Worm (Caenorhabditis elegans) whole organism, mixed stage, embryonic: ENCODE measurements around the gene nhr-136.

Experiments
- M03D4.4 ChIP-seq: sonication (generic microtip); optimal IDR thresholded peaks from 2 replicates; lab custom pipeline; 2017; ENCODE audit warnings: mild to moderate bottlenecking, missing genetic modification characterization, missing compliant biosample characterization
- bed-3 ChIP-seq: fragments of 200-800 bp; sonication (Bioruptor generic); optimal IDR thresholded peaks from 3 replicates; lab custom pipeline; 2018; ENCODE audit warnings: mild to moderate bottlenecking, missing genetic modification characterization, moderate library complexity, missing compliant biosample characterization
- blmp-1 ChIP-seq: fragments of 150-350 bp; optimal IDR thresholded peaks from 2 replicates; lab custom pipeline; 2014; ENCODE audit warnings: missing biosample characterization, missing genetic modification characterization
- ceh-39 ChIP-seq: fragments of 150-350 bp; optimal IDR thresholded peaks from 2 replicates; lab custom pipeline; 2014; ENCODE audit warnings: missing biosample characterization, missing genetic modification characterization
- ceh-43 ChIP-seq: fragments of 200-800 bp; sonication (Bioruptor generic); optimal IDR thresholded peaks from 2 replicates; lab custom pipeline; 2018; ENCODE audit warnings: mild to moderate bottlenecking, missing genetic modification characterization, moderate library complexity, missing compliant biosample characterization
- ces-1 ChIP-seq: fragments of 150-350 bp; optimal IDR thresholded peaks from 2 replicates; lab custom pipeline; 2014; ENCODE audit warnings: missing biosample characterization, missing genetic modification reagents, missing genetic modification characterization
- cnd-1 ChIP-seq: fragments of 200-800 bp; sonication (Bioruptor generic); optimal IDR thresholded peaks from 2 replicates; lab custom pipeline; 2018; ENCODE audit warnings: mild to moderate bottlenecking, missing genetic modification characterization, missing compliant biosample characterization
- drap-1 ChIP-seq: fragments of 200-800 bp; sonication (Bioruptor generic); optimal IDR thresholded peaks from 3 replicates; lab custom pipeline; 2018; ENCODE audit warnings: mild to moderate bottlenecking, missing genetic modification characterization, missing compliant biosample characterization
- elt-1 ChIP-seq: sonication (generic microtip); optimal IDR thresholded peaks from 2 replicates; lab custom pipeline; 2017; ENCODE audit warnings: missing genetic modification characterization, mild to moderate bottlenecking, missing compliant biosample characterization, antibody characterized with exemption, moderate library complexity, borderline replicate concordance; ENCODE audit not compliant: insufficient read depth
- elt-3 ChIP-seq: fragments of 150-350 bp; optimal IDR thresholded peaks from 2 replicates; lab custom pipeline; 2014; ENCODE audit warnings: missing biosample characterization, missing genetic modification characterization
- flh-1 ChIP-seq: fragments of 200-800 bp; sonication (Bioruptor generic); optimal IDR thresholded peaks from 2 replicates; lab custom pipeline; 2018; ENCODE audit warnings: mild to moderate bottlenecking, missing genetic modification characterization, moderate library complexity, missing compliant biosample characterization
- ham-2 ChIP-seq: fragments of 200-800 bp; sonication (Bioruptor generic); optimal IDR thresholded peaks from 2 replicates; lab custom pipeline; 2018; ENCODE audit warnings: mild to moderate bottlenecking, missing genetic modification characterization, missing compliant biosample characterization
- hlh-1 ChIP-seq: fragments of 150-350 bp; optimal IDR thresholded peaks from 2 replicates; lab custom pipeline; 2014; ENCODE audit warnings: missing biosample characterization, missing genetic modification reagents, missing genetic modification characterization
- lin-32 ChIP-seq: fragments of 200-800 bp; sonication (Bioruptor generic); optimal IDR thresholded peaks from 2 replicates; lab custom pipeline; 2018; ENCODE audit warnings: mild to moderate bottlenecking, missing genetic modification characterization, missing compliant biosample characterization
- lsy-2 ChIP-seq: fragments of 150-350 bp; optimal IDR thresholded peaks from 2 replicates; lab custom pipeline; 2014; ENCODE audit warnings: missing biosample characterization, missing genetic modification characterization
- mab-5 ChIP-seq: fragments of 150-350 bp; optimal IDR thresholded peaks from 2 replicates; lab custom pipeline; 2014; ENCODE audit warnings: missing biosample characterization, missing genetic modification characterization
- mep-1 ChIP-seq: fragments of 150-350 bp; optimal IDR thresholded peaks from 2 replicates; lab custom pipeline; 2017; ENCODE audit warnings: missing biosample characterization, missing genetic modification reagents, missing genetic modification characterization, inconsistent platforms
- mls-2 ChIP-seq: sonication (generic microtip); optimal IDR thresholded peaks from 2 replicates; lab custom pipeline; 2016; ENCODE audit warnings: mild to moderate bottlenecking, missing genetic modification characterization, moderate library complexity, missing compliant biosample characterization
- nhr-12 ChIP-seq: fragments of 150-350 bp; optimal IDR thresholded peaks from 2 replicates; lab custom pipeline; 2014; ENCODE audit warnings: missing biosample characterization, missing genetic modification characterization
- nhr-2 ChIP-seq: fragments of 150-350 bp; optimal IDR thresholded peaks from 2 replicates; lab custom pipeline; 2014; ENCODE audit warnings: missing biosample characterization, missing genetic modification characterization
- nhr-237 ChIP-seq: fragments of 150-350 bp; optimal IDR thresholded peaks from 2 replicates; lab custom pipeline; 2014; ENCODE audit warnings: missing biosample characterization, missing genetic modification characterization
- nhr-28 ChIP-seq: fragments of 150-350 bp; optimal IDR thresholded peaks from 2 replicates; lab custom pipeline; 2014; ENCODE audit warnings: missing biosample characterization, missing genetic modification characterization
- nhr-76 ChIP-seq: sonication (generic microtip); optimal IDR thresholded peaks from 2 replicates; lab custom pipeline; 2017; ENCODE audit warnings: missing biosample characterization, missing genetic modification characterization
- sem-2 ChIP-seq: fragments of 200-800 bp; sonication (Bioruptor generic); optimal IDR thresholded peaks from 2 replicates; lab custom pipeline; 2018; ENCODE audit warnings: mild to moderate bottlenecking, missing genetic modification characterization, missing compliant biosample characterization
- snpc-4 ChIP-seq: fragments of 150-350 bp; optimal IDR thresholded peaks from 2 replicates; lab custom pipeline; 2014; ENCODE audit warnings: missing biosample characterization, missing genetic modification characterization
- sptf-1 ChIP-seq: sonication (generic microtip); optimal IDR thresholded peaks from 2 replicates; lab custom pipeline; 2017; ENCODE audit warnings: mild to moderate bottlenecking, missing genetic modification characterization, moderate library complexity, missing compliant biosample characterization
- tbx-8 ChIP-seq: fragments of 200-800 bp; sonication (Bioruptor generic); optimal IDR thresholded peaks from 2 replicates; lab custom pipeline; 2018; ENCODE audit warnings: mild to moderate bottlenecking, missing genetic modification characterization, moderate library complexity, missing compliant biosample characterization
- unc-120 ChIP-seq: sonication (generic microtip); optimal IDR thresholded peaks from 2 replicates; lab custom pipeline; 2017; ENCODE audit warnings: missing genetic modification characterization, missing compliant biosample characterization; ENCODE audit not compliant: poor library complexity, severe bottlenecking
- unc-39 ChIP-seq: fragments of 150-350 bp; optimal IDR thresholded peaks from 2 replicates; lab custom pipeline; 2014; ENCODE audit warnings: missing biosample characterization, missing genetic modification characterization
- unc-62 ChIP-seq: fragments of 150-350 bp; optimal IDR thresholded peaks from 2 replicates; lab custom pipeline; 2014; ENCODE audit warnings: missing biosample characterization, missing genetic modification reagents, missing genetic modification characterization
- zip-8 ChIP-seq: fragments of 150-350 bp; optimal IDR thresholded peaks from 2 replicates; lab custom pipeline; 2014; ENCODE audit warnings: missing biosample characterization, missing genetic modification characterization
- ztf-11 ChIP-seq: fragments of 150-350 bp; optimal IDR thresholded peaks from 2 replicates; lab custom pipeline; 2014; ENCODE audit warnings: missing biosample characterization, missing genetic modification characterization

nhr-136 gene

DNA sequence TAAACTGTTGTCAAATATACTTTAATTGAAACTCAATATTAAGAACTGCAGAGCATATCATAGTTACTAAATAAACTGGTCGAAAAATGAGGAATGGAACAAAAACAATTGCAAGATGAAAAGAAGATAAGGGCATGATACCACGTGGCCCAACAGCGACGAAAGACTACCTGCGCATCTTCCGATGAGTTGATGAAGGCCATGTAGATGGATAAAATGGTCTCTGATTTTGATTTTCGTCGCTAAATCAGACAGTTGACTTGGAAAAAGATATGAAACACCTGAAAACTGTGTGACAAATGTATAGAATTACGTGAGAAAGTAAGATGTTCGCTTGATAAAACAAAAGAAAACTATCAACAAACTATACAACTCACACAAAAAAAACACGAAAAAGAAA is 35.5 kb upstream of the nhr-136 start:
- TF ChIP-seq unc-39 (tag; lab: Kevin White, UChicago) = no peak
- no peak for TF ChIP-seq ces-1 (GFP tag; lab: Kevin White, UChicago)
- TF ChIP-seq flh-1 (GFP tag; lab: Kevin White, UChicago) = no peak
- no peak for TF ChIP-seq sem-2 (GFP tag; lab: Kevin White, UChicago)
- no peak for TF ChIP-seq nhr-237 (tag; lab: Kevin White, UChicago)
- no peak for TF ChIP-seq blmp-1 (tag; lab: Kevin White, UChicago)
- no peak for TF ChIP-seq nhr-2 (tag; lab: Kevin White, UChicago)
- TF ChIP-seq lin-32 (GFP tag; lab: Kevin White, UChicago) = no peak
- no peak for TF ChIP-seq ham-2 (GFP tag; lab: Kevin White, UChicago)
- no peak for TF ChIP-seq mab-5 (tag; lab: Kevin White, UChicago)
- TF ChIP-seq M03D4.4 (tag; lab: Kevin White, UChicago) = no peak
- TF ChIP-seq nhr-12 (tag; lab: Kevin White, UChicago) = no peak
- no peak for TF ChIP-seq ztf-11 (tag; lab: Kevin White, UChicago)
- no peak for TF ChIP-seq unc-62
- TF ChIP-seq ceh-43 (GFP tag; lab: Kevin White, UChicago) = no peak
- TF ChIP-seq cnd-1 (tag; lab: Kevin White, UChicago) = no peak
- TF ChIP-seq snpc-4 (tag; lab: Kevin White, UChicago) = no peak
- no peak for TF ChIP-seq nhr-76 (tag; lab: Kevin White, UChicago)
- TF ChIP-seq sptf-1 (tag; lab: Kevin White, UChicago) = no peak

DNA sequence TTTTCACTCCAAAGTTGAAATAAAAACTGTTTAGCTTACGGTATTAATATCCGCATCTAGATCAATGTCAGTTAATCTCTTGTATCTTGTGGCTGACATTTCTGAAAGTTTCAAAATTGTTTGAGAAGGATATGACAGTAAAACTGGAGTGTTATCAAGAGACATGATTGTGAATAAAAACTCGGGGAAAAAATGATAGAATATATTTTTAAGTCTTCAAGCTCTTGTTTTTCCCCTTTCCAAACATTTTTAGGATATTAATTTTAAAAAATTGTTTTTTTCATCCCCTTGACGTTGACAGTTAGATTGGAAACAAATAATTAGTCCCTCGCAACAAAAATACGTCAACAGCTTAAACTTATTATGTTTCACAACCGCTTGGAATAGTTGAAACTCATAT is 32.1 kb upstream of the nhr-136 start, which contains the start of gene R07B7.6:
Gene R07B7.6 (minus strand): TSS at position 101 of the 400 bp plus-strand sequence.
- no peak for TF ChIP-seq elt-3 (tag; lab: Kevin White, UChicago)

DNA sequence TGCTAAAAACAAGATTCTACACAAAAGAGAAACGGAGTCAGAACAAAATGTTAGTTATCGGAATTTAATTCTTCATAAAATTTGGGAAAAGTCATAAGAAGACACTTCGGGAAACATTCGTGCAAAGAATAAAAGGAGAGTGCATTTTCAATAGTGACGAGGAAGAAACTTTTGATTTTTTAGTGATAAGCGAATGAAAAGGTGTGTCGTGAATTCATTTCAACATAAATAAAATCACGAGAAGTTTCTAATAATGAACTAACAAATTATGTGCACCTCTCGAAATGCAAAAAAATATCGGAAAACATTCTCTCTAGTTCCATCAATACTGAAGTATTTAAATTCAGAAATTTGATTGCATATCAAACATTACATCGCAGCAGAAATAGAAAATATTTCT is 31.0 kb upstream of the nhr-136 start:
- TF ChIP-seq elt-3 (tag; lab: Kevin White, UChicago) = no peak
- TF ChIP-seq drap-1 (GFP tag; lab: Kevin White, UChicago) = no peak
- TF ChIP-seq hlh-1 (tag; lab: Kevin White, UChicago) = no peak
- TF ChIP-seq sem-2 (GFP tag; lab: Kevin White, UChicago) = no peak
- TF ChIP-seq blmp-1 (tag; lab: Kevin White, UChicago) = no peak

DNA sequence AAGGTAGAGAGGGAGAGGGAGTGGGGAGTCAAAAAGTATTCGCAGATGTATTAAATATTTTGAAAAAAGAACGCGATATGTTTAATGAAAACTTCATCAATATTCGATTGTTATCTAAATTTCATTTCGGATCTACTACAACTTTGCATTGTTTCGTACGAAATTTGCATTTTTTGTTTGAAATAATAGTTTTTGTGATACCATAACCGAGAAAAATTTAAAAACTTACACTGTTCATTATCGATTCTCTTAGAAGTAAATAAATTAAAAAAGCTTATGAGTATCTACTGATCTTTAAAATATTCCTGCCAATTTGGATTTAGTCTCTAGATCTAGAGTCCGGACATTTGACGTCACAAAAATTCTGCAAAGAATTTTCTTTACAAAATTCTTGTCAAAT is 26.7 kb upstream of the nhr-136 start, which contains the start of gene R07B7.9:
Gene R07B7.9 (minus strand): TSS at position 101 of the 400 bp plus-strand sequence.
- TF ChIP-seq unc-120 (tag; lab: Kevin White, UChicago) (no peak), ham-2 (GFP tag; lab: Kevin White, UChicago) (no peak), hlh-1 (tag; lab: Kevin White, UChicago) (no peak)

DNA sequence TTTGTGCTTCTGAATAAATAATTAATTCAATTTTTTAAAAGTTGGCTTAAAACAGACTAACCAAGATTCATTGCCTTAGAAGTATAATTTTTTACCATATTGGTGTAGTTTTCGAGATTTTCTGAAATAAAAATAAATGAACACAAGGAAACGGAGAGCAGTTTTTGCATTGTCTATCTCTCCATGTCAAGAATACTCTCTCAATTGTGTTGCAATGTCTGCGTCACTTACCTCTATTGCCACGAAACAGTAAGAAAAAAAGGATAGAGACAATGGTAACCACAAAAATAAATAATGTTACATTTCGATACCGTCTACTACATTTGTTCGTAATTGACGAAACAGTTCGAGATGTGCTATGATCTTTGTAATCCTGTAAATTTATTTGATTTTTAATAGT is 24.0 kb upstream of the nhr-136 start, which contains the start of gene R07B7.10:
Gene R07B7.10 (plus strand): TSS at position 285 of the 400 bp plus-strand sequence.
- TF ChIP-seq ceh-39 (tag; lab: Kevin White, UChicago) = no peak
- no peak for TF ChIP-seq mls-2 (tag; lab: Kevin White, UChicago)
- TF ChIP-seq sptf-1 (tag; lab: Kevin White, UChicago) = no peak
- no peak for TF ChIP-seq ces-1 (GFP tag; lab: Kevin White, UChicago)
- TF ChIP-seq nhr-28 (tag; lab: Kevin White, UChicago) = no peak
- TF ChIP-seq mep-1 = no peak
- TF ChIP-seq elt-1 (tag; lab: Kevin White, UChicago) = no peak
- TF ChIP-seq mab-5 (tag; lab: Kevin White, UChicago) = no peak
- TF ChIP-seq nhr-2 (tag; lab: Kevin White, UChicago) = no peak
- TF ChIP-seq bed-3 (GFP tag; lab: Kevin White, UChicago) = no peak
- no peak for TF ChIP-seq sem-2 (GFP tag; lab: Kevin White, UChicago)
- TF ChIP-seq nhr-12 (tag; lab: Kevin White, UChicago) = no peak
- no peak for TF ChIP-seq unc-120 (tag; lab: Kevin White, UChicago)

DNA sequence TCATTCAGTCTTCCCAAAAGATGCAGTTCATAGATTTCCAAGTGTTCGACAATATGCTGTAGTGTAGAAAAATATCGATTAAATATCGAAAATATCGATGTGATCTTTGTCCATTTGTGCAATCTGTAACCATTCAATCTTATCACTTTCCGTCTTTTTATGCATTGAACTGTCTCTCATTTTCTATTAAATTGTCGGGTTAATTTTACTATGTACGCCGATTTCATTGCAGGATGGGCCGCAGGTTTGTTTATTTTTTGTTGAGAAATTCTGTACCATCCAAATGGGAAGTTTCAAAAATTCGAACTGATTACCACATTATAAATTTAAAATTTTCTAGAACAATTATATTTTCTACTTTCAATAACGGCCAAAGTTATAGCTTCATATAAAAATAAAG is 22.7 kb upstream of the nhr-136 start, which contains the start of gene R07B7.8:
Gene R07B7.8 (minus strand): TSS at position 101 of the 400 bp plus-strand sequence.
- no peak for TF ChIP-seq nhr-237 (tag; lab: Kevin White, UChicago)
- TF ChIP-seq nhr-28 (tag; lab: Kevin White, UChicago) = no peak
- TF ChIP-seq unc-62 = no peak
- TF ChIP-seq mls-2 (tag; lab: Kevin White, UChicago) = no peak
- TF ChIP-seq tbx-8 = no peak
- TF ChIP-seq lsy-2 (tag; lab: Kevin White, UChicago) = no peak
- TF ChIP-seq hlh-1 (tag; lab: Kevin White, UChicago) = no peak
- TF ChIP-seq zip-8 (tag; lab: Kevin White, UChicago) = no peak
- TF ChIP-seq blmp-1 (tag; lab: Kevin White, UChicago) = no peak
- no peak for TF ChIP-seq ceh-43 (GFP tag; lab: Kevin White, UChicago)
- TF ChIP-seq, all 35 proteins: peak for 0
